Fruit fly (Drosophila melanogaster): ENCODE results near the gene Fhos.
A peak's percentile ranks its signal among the peaks of the same experiment; 100 is the strongest.

The Fhos gene

dm6 chr3L:8777313-8777924 lies 24.0 kb downstream of the Fhos start:
- TF ChIP-seq rgr (GFP tag; optimal IDR thresholded peaks at IDR 0.05) (peak; percentile 13), Rel (GFP tag; optimal IDR thresholded peaks at IDR 0.05) (no peak), Rel (tag; optimal IDR thresholded peaks at IDR 0.05) (peak; percentile 96), dl (GFP tag; optimal IDR thresholded peaks at IDR 0.05; ENCODE audit: insufficient read depth in 1 of 2, partially characterized antibody in 2 of 2) (no peak), Vsx2 (GFP tag; optimal IDR thresholded peaks at IDR 0.05; ENCODE audit: partially characterized antibody) (peak; percentile 64), brk (GFP tag; optimal IDR thresholded peaks at IDR 0.05) (peak; percentile 31), h (GFP tag; optimal IDR thresholded peaks at IDR 0.05) (peak; percentile 3), Dif (GFP tag; optimal IDR thresholded peaks at IDR 0.05; ENCODE audit: partially characterized antibody) (no peak), usp (GFP tag; optimal IDR thresholded peaks at IDR 0.05) (no peak), foxo (GFP tag; optimal IDR thresholded peaks at IDR 0.05) (peak in 1 of 2 experiments; percentile 4), sage (GFP tag; optimal IDR thresholded peaks at IDR 0.05) (peak; percentile 23), HLH106 (tag; optimal IDR thresholded peaks at IDR 0.05) (peak; percentile 24), OdsH (GFP tag; optimal IDR thresholded peaks at IDR 0.05) (peak; percentile 16), psq (GFP tag; optimal IDR thresholded peaks at IDR 0.05) (peak; percentile 24), ey (GFP tag; optimal IDR thresholded peaks at IDR 0.05) (peak; percentile 1)

DNA sequence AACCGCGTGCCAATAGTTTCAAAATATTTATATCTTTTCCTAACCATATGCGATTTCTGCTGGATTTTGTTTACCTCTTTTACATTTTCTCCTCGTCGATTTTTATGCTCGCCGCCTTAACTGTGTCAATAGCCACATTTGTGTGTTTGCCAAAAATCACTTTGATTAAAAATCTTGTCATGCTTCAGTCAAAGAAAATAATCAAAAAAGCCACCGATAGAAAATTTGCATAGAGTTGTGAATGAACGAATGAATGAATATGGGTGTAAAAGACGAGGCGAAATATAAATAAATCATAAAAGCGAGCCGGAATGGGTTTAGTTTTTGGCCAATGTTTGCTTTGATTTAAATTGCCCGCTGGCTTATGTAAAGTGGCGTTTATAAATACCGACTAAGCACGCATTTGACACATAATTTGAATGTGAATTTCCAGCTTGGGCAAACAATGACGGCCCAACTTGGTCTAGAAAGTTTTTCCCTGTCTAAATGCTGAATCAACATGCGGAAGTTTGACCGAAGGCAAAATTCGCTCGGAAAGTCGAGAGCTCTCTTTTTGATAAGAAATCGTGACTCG lies 27.4 kb downstream of the Fhos start:
- TF ChIP-seq dmrt93B (GFP tag; optimal IDR thresholded peaks at IDR 0.05), result no peak
- no peak for TF ChIP-seq rgr (GFP tag; optimal IDR thresholded peaks at IDR 0.05)
- no peak for TF ChIP-seq Vsx2 (GFP tag; optimal IDR thresholded peaks at IDR 0.05; ENCODE audit: partially characterized antibody)
- no peak for TF ChIP-seq Hr83 (GFP tag; optimal IDR thresholded peaks at IDR 0.05; ENCODE audit: poor library complexity, severe bottlenecking)
- TF ChIP-seq GATAd (GFP tag; optimal IDR thresholded peaks at IDR 0.05), result no peak
- no peak for TF ChIP-seq pan (optimal IDR thresholded peaks at IDR 0.05)

DNA sequence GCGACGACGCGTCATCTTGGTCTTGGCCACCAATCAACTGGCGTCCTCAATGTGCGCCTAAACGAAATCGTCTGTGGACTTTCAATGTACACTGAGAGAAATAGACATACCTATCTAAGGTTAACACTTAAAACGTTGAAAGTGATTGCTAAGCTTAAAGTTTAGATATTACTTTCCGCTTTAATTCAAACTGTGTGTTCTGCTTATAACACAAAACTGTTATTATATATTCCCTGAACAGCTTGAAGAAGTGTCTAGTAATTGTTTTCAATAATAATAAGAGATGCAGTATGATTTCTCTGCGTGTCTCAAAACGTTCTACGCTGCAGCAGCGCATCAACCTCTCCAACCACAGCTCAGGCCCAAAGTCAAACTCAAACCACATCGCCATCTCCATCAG lies 28.6 kb downstream of the Fhos start:
- TF ChIP-seq Rel (GFP tag; optimal IDR thresholded peaks at IDR 0.05), result no peak
- no peak for TF ChIP-seq Rel (tag; optimal IDR thresholded peaks at IDR 0.05)
- TF ChIP-seq GATAd (GFP tag; optimal IDR thresholded peaks at IDR 0.05), result no peak
- no peak for TF ChIP-seq dsf (GFP tag; optimal IDR thresholded peaks at IDR 0.05; ENCODE audit: borderline replicate concordance)
- no peak for TF ChIP-seq CG32264 (GFP tag; optimal IDR thresholded peaks at IDR 0.05)
- TF ChIP-seq br (GFP tag; optimal IDR thresholded peaks at IDR 0.05), result no peak
- TF ChIP-seq h (GFP tag; optimal IDR thresholded peaks at IDR 0.05), result peak; percentile 9

- TF ChIP-seq usp (GFP tag; optimal IDR thresholded peaks at IDR 0.05), result no peak
- TF ChIP-seq tai (GFP tag; optimal IDR thresholded peaks at IDR 0.05), result no peak
- TF ChIP-seq ey (GFP tag; optimal IDR thresholded peaks at IDR 0.05), result no peak
- TF ChIP-seq Rel (GFP tag; optimal IDR thresholded peaks at IDR 0.05), result no peak
- no peak for TF ChIP-seq Rel (tag; optimal IDR thresholded peaks at IDR 0.05)
- no peak for TF ChIP-seq Vsx2 (GFP tag; optimal IDR thresholded peaks at IDR 0.05; ENCODE audit: partially characterized antibody)
- no peak for TF ChIP-seq dmrt93B (GFP tag; optimal IDR thresholded peaks at IDR 0.05)
- no peak for TF ChIP-seq Jra (GFP tag; optimal IDR thresholded peaks at IDR 0.05)
- TF ChIP-seq Abd-B (GFP tag; optimal IDR thresholded peaks at IDR 0.05), result no peak
- TF ChIP-seq CG32264 (GFP tag; optimal IDR thresholded peaks at IDR 0.05), result no peak
- TF ChIP-seq Hr78 (GFP tag; optimal IDR thresholded peaks at IDR 0.05), result no peak
- no peak for TF ChIP-seq Dif (GFP tag; optimal IDR thresholded peaks at IDR 0.05; ENCODE audit: partially characterized antibody)
- TF ChIP-seq OdsH (GFP tag; optimal IDR thresholded peaks at IDR 0.05), result no peak
- TF ChIP-seq Hnf4 (GFP tag; optimal IDR thresholded peaks at IDR 0.05), result no peak
- no peak for TF ChIP-seq dl (GFP tag; optimal IDR thresholded peaks at IDR 0.05; ENCODE audit: insufficient read depth in 1 of 2, partially characterized antibody in 2 of 2)
- TF ChIP-seq foxo (GFP tag; optimal IDR thresholded peaks at IDR 0.05), result no peak
Measured at dm6 chr3L:8783299-8783698, 29.9 kb downstream of the Fhos start.

DNA sequence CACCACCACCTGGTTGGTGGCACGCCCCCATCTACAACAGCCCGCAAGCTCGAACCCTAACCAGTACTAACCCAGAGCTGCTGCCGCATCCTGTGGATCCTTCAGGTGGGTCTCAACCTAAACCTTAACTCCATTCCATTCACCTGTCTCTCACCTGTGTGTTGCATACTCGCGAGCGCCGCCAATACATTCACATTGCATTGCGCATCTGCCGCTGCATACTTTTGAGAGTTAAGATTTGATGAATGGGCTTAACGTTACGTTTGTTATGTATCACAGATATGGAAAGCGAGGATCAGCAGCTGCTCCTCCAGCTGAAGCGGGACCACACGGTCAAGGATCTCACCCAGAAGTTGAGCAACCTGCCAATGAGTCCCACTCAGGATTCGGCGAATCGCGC lies 33.8 kb downstream of the Fhos start:
- TF ChIP-seq Abd-B (GFP tag; optimal IDR thresholded peaks at IDR 0.05) (peak; percentile 39), Myc (optimal IDR thresholded peaks at IDR 0.05) (peak; percentile 84), Vsx2 (GFP tag; optimal IDR thresholded peaks at IDR 0.05; ENCODE audit: partially characterized antibody) (peak; percentile 68), Hr78 (GFP tag; optimal IDR thresholded peaks at IDR 0.05) (no peak), sage (GFP tag; optimal IDR thresholded peaks at IDR 0.05) (no peak), N (GFP tag; optimal IDR thresholded peaks at IDR 0.05) (peak; percentile 88)

All from whole organism, wandering third instar larva.